Worm (Caenorhabditis elegans) whole organism, L4/young adult: ENCODE results near the gene tmem-184.

Experiments used
- W03F9.2 ChIP-seq: fragments of 150-350 bp; optimal IDR thresholded peaks from 2 replicates; lab custom pipeline; 2014; ENCODE audit warnings: missing biosample characterization, missing genetic modification characterization
- dao-5 ChIP-seq: sonication (generic microtip); optimal IDR thresholded peaks from 2 replicates; lab custom pipeline; 2016; ENCODE audit warnings: missing genotype, missing genetic modification characterization, moderate library complexity, missing compliant biosample characterization
- him-1 ChIP-seq: sonication (generic microtip); optimal IDR thresholded peaks from 2 replicates; lab custom pipeline; 2016; ENCODE audit warnings: missing genotype, missing genetic modification reagents, missing genetic modification characterization, missing compliant biosample characterization

tmem-184 gene

ce11 chrX:14731828-14732331 lies 25.2 kb upstream of the tmem-184 start, which contains the start of gene F33C8.4:
TSS of gene F33C8.4 (plus strand) at chrX:14732281.
- TF ChIP-seq him-1 (tag; lab: Kevin White, UChicago) (no peak), W03F9.2 (tag; lab: Kevin White, UChicago) (no peak), dao-5 (tag; lab: Kevin White, UChicago) (no peak)

- no peak for TF ChIP-seq W03F9.2 (tag; lab: Kevin White, UChicago)
- no peak for TF ChIP-seq dao-5 (tag; lab: Kevin White, UChicago)
- no peak for TF ChIP-seq him-1 (tag; lab: Kevin White, UChicago)
These were observed 22.7 kb upstream of the tmem-184 start, which contains the start of gene tsp-8 for ce11 chrX:14729319-14729718. TSS of gene tsp-8 (minus strand) at chrX:14729503.

ce11 chrX:14724935-14725334 lies 18.3 kb upstream of the tmem-184 start:
- TF ChIP-seq dao-5 (tag; lab: Kevin White, UChicago) (no peak), W03F9.2 (tag; lab: Kevin White, UChicago) (no peak), him-1 (tag; lab: Kevin White, UChicago) (no peak)

- no peak for TF ChIP-seq him-1 (tag; lab: Kevin White, UChicago)
- TF ChIP-seq W03F9.2 (tag; lab: Kevin White, UChicago) = no peak
- no peak for TF ChIP-seq dao-5 (tag; lab: Kevin White, UChicago)
These were observed 14.4 kb upstream of the tmem-184 start, which contains the start of gene F33C8.2 for ce11 chrX:14721098-14721497. TSS of gene F33C8.2 (plus strand) at chrX:14721398.

ce11 chrX:14717782-14718181 lies 11.1 kb upstream of the tmem-184 start:
- TF ChIP-seq dao-5 (tag; lab: Kevin White, UChicago) = no peak
- no peak for TF ChIP-seq him-1 (tag; lab: Kevin White, UChicago)
- TF ChIP-seq W03F9.2 (tag; lab: Kevin White, UChicago) = no peak

- TF ChIP-seq him-1 (tag; lab: Kevin White, UChicago) (no peak), W03F9.2 (tag; lab: Kevin White, UChicago) (no peak), dao-5 (tag; lab: Kevin White, UChicago) (no peak)
These were observed 8.8 kb upstream of the tmem-184 start for ce11 chrX:14715459-14715858.

ce11 chrX:14711168-14711629 lies 4.5 kb upstream of the tmem-184 start, which contains the start of gene atrn-1:
TSS of gene atrn-1 (plus strand) at chrX:14711579.
- TF ChIP-seq dao-5 (tag; lab: Kevin White, UChicago) (no peak), W03F9.2 (tag; lab: Kevin White, UChicago) (no peak), him-1 (tag; lab: Kevin White, UChicago) (no peak)

- TF ChIP-seq him-1 (tag; lab: Kevin White, UChicago) = no peak
- TF ChIP-seq W03F9.2 (tag; lab: Kevin White, UChicago) = no peak
- no peak for TF ChIP-seq dao-5 (tag; lab: Kevin White, UChicago)
These were observed 2.9 kb upstream of the tmem-184 start for ce11 chrX:14709591-14709990.

- TF ChIP-seq W03F9.2 (tag; lab: Kevin White, UChicago) (peak; percentile 68), dao-5 (tag; lab: Kevin White, UChicago) (peak; percentile 30), him-1 (tag; lab: Kevin White, UChicago) (peak; percentile 93)
These were observed 1.5 kb upstream of the tmem-184 start for ce11 chrX:14708176-14708642.

- TF ChIP-seq him-1 (tag; lab: Kevin White, UChicago) (no peak), W03F9.2 (tag; lab: Kevin White, UChicago) (no peak), dao-5 (tag; lab: Kevin White, UChicago) (no peak)
These were observed 1.7 kb downstream of the tmem-184 start for ce11 chrX:14704933-14705332.

ce11 chrX:14701490-14701889 lies 5.2 kb downstream of the tmem-184 start, which contains the start of gene F40E10.5:
TSS of gene F40E10.5 (plus strand) at chrX:14701790.
- TF ChIP-seq him-1 (tag; lab: Kevin White, UChicago) (no peak), W03F9.2 (tag; lab: Kevin White, UChicago) (no peak), dao-5 (tag; lab: Kevin White, UChicago) (no peak)

ce11 chrX:14699866-14700265 lies 6.8 kb downstream of the tmem-184 start, which contains the start of gene hch-1:
TSS of gene hch-1 (minus strand) at chrX:14699977.
- TF ChIP-seq dao-5 (tag; lab: Kevin White, UChicago) = no peak
- TF ChIP-seq him-1 (tag; lab: Kevin White, UChicago) = no peak
- TF ChIP-seq W03F9.2 (tag; lab: Kevin White, UChicago) = no peak

ce11 chrX:14695892-14696291 lies 10.8 kb downstream of the tmem-184 start:
- TF ChIP-seq him-1 (tag; lab: Kevin White, UChicago) (no peak), dao-5 (tag; lab: Kevin White, UChicago) (no peak), W03F9.2 (tag; lab: Kevin White, UChicago) (no peak)
